Fruit fly (Drosophila melanogaster) whole organism, pupa: ENCODE data around the gene CtsF.
A peak's percentile ranks its signal among the peaks of the same experiment; 100 is the strongest.

Experiments used
- CG10348 ChIP-seq: fragments of 200-800 bp; sonication (Bioruptor generic); IDR thresholded peaks from 2 replicates; pipeline ENCODE4 v1.3.6; 2022; ENCODE audit warnings: missing biosample characterization, missing genetic modification characterization
- CG12605 ChIP-seq: fragments of 200-800 bp; sonication (Bioruptor generic); IDR thresholded peaks from 2 replicates; pipeline ENCODE4 v1.3.6; 2022; ENCODE audit warnings: missing biosample characterization, missing genetic modification characterization
- CG13204 ChIP-seq: fragments of 200-800 bp; sonication (Bioruptor generic); optimal IDR thresholded peaks from 2 replicates; lab custom pipeline; 2018; ENCODE audit warnings: missing biosample characterization, mild to moderate bottlenecking, missing genetic modification characterization, moderate library complexity
- CG14655 ChIP-seq: fragments of 200-800 bp; sonication (Bioruptor generic); optimal IDR thresholded peaks from 3 replicates; lab custom pipeline; 2017; ENCODE audit warnings: mild to moderate bottlenecking, missing biosample characterization, missing genetic modification reagents, missing genetic modification characterization
- CG15710 ChIP-seq: fragments of 200-800 bp; sonication (Bioruptor generic); optimal IDR thresholded peaks from 2 replicates; lab custom pipeline; 2018; ENCODE audit warnings: missing biosample characterization, mild to moderate bottlenecking, missing genetic modification characterization, moderate library complexity
- CG17806 ChIP-seq: fragments of 200-800 bp; sonication (Bioruptor generic); optimal IDR thresholded peaks from 2 replicates; lab custom pipeline; 2018; ENCODE audit warnings: missing biosample characterization, mild to moderate bottlenecking, missing genetic modification characterization, moderate library complexity
- CG32121 ChIP-seq: fragments of 200-800 bp; sonication (Bioruptor generic); IDR thresholded peaks from 2 replicates; pipeline ENCODE4 v1.3.6; 2022; ENCODE audit warnings: missing biosample characterization, missing genetic modification characterization
- CG34367 ChIP-seq: fragments of 200-800 bp; sonication (Bioruptor generic); optimal IDR thresholded peaks from 2 replicates; lab custom pipeline; 2018; ENCODE audit warnings: missing biosample characterization, mild to moderate bottlenecking, missing genetic modification characterization
- CG4496 ChIP-seq: fragments of 200-800 bp; sonication (Bioruptor generic); IDR thresholded peaks from 3 replicates; pipeline ENCODE4 v1.3.6; 2022; ENCODE audit warnings: missing biosample characterization, missing genetic modification characterization
- CG8159 ChIP-seq: fragments of 200-800 bp; sonication (Bioruptor generic); optimal IDR thresholded peaks from 3 replicates; lab custom pipeline; 2018; ENCODE audit warnings: missing biosample characterization, mild to moderate bottlenecking, missing genetic modification characterization, moderate library complexity
- CG8301 ChIP-seq: fragments of 200-800 bp; sonication (Bioruptor generic); optimal IDR thresholded peaks from 2 replicates; lab custom pipeline; 2018; ENCODE audit warnings: missing biosample characterization, mild to moderate bottlenecking, missing genetic modification characterization
- CG9948 ChIP-seq: fragments of 200-800 bp; sonication (Bioruptor generic); optimal IDR thresholded peaks from 2 replicates; lab custom pipeline; 2018; ENCODE audit warnings: missing biosample characterization, mild to moderate bottlenecking, missing genetic modification characterization, moderate library complexity
- D1 ChIP-seq: fragments of 200-800 bp; sonication (Bioruptor generic); optimal IDR thresholded peaks from 2 replicates; lab custom pipeline; 2018; ENCODE audit warnings: missing biosample characterization, mild to moderate bottlenecking, missing genetic modification characterization, moderate library complexity
- EcR ChIP-seq: fragments of 200-800 bp; sonication (Bioruptor generic); optimal IDR thresholded peaks from 3 replicates; lab custom pipeline; 2019; ENCODE audit warnings: missing biosample characterization, missing genetic modification characterization, mild to moderate bottlenecking, moderate library complexity, missing genetic modification reagents
- Ets98B ChIP-seq: fragments of 200-800 bp; sonication (Bioruptor generic); IDR thresholded peaks from 2 replicates; pipeline ENCODE4 v1.3.6; 2022; ENCODE audit warnings: missing biosample characterization, missing genetic modification characterization
- Pif1A ChIP-seq: fragments of 200-800 bp; sonication (Bioruptor generic); optimal IDR thresholded peaks from 3 replicates; lab custom pipeline; 2016; ENCODE audit warnings: missing biosample characterization, missing genetic modification characterization
- Pif1B ChIP-seq: fragments of 200-800 bp; sonication (Bioruptor generic); optimal IDR thresholded peaks from 3 replicates; lab custom pipeline; 2016; ENCODE audit warnings: missing biosample characterization, missing genetic modification characterization
- Snoo ChIP-seq: fragments of 200-800 bp; sonication (Bioruptor generic); optimal IDR thresholded peaks from 3 replicates; lab custom pipeline; 2017; ENCODE audit warnings: missing biosample characterization, mild to moderate bottlenecking, missing genetic modification characterization, inconsistent platforms
- fd96Ca ChIP-seq: fragments of 200-800 bp; sonication (Bioruptor generic); IDR thresholded peaks from 3 replicates; pipeline ENCODE4 v1.3.6; 2022; ENCODE audit warnings: missing biosample characterization, missing genetic modification characterization
- gl ChIP-seq: fragments of 200-800 bp; sonication (Bioruptor generic); optimal IDR thresholded peaks from 2 replicates; lab custom pipeline; 2018; ENCODE audit warnings: missing biosample characterization, mild to moderate bottlenecking, missing genetic modification characterization
- rn ChIP-seq: fragments of 200-800 bp; sonication (Bioruptor generic); IDR thresholded peaks from 2 replicates; pipeline ENCODE4 v1.3.6; 2022; ENCODE audit warnings: missing biosample characterization, missing genetic modification characterization

The CtsF gene

DNA sequence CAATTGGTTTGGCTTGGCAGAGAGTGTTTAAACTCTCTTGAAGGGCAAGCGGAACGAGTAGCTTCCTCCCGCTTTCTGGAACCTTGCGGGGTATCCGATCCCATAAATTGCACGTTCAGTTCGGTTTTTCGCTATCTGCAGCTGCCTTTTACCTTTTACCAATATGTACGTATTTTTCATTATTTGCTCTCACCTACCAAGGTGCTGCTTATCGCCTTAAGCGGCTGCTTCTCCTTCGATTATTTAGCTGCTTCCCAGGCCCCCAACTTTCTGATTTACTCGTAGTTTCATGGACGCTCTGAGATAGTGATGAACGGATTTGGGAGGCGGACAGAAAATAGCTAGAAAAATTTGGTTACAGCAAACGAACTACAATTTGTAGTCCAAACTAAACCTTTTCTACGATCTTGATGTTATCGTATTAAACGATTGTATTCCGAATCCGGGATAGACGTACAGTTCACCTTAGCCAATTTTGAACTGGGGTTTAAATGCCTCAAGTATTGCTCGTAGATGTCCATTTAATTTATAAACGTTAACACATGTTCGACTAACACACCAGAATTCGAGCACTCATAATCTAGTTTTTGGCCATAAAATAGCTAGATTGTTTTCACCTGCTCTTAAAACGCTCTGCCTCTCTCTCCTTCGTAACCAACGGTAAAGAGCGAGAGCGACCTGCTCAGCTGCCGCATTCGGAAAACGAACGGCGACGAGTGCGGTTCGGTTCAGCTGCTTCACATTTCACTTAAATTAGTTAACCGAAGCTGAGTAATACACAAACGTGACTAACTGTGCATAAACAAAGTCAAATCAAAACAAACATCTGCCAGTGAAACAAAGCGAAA, 12.9 kb upstream of the CtsF start:
- TF ChIP-seq CG14655 (GFP tag; lab: Kevin White, UChicago) (peak; percentile 64), CG4496 (peak; percentile 44; the same call in 1 of the 3 replicates), Ets98B (GFP tag; lab: Robert Waterston, UW) (no peak; the same call in 1 of the 2 replicates), CG34367 (tag; lab: Kevin White, UChicago) (peak; percentile 50), CG15710 (tag; lab: Kevin White, UChicago) (peak; percentile 53), CG17806 (peak; percentile 33), CG12605 (GFP tag; lab: Robert Waterston, UW) (peak; percentile 26; the same call in 1 of the 2 replicates), Pif1A (GFP tag; lab: Kevin White, UChicago) (peak; percentile 29), CG32121 (no peak), gl (tag; lab: Kevin White, UChicago) (peak; percentile 38), Pif1B (GFP tag; lab: Kevin White, UChicago) (peak; percentile 52), CG9948 (tag; lab: Kevin White, UChicago) (peak; percentile 44), CG8301 (tag; lab: Kevin White, UChicago) (peak; percentile 53), CG8159 (tag; lab: Kevin White, UChicago) (peak; percentile 70), CG13204 (GFP tag; lab: Kevin White, UChicago) (no peak), Snoo (peak; percentile 54)

dm6 chr3R:5263311-5264250, 12.0 kb upstream of the CtsF start:
- TF ChIP-seq CG13204 (GFP tag; lab: Kevin White, UChicago) (peak; percentile 44), CG32121 (0 out of 2 replicates have a peak, but pooled peaks have one; percentile 57), D1 (tag; lab: Kevin White, UChicago) (peak; percentile 49), Pif1B (GFP tag; lab: Kevin White, UChicago) (peak; percentile 61), CG4496 (0 out of 3 replicates have a peak, but pooled peaks have one; percentile 12), CG17806 (peak; percentile 62), Ets98B (GFP tag; lab: Robert Waterston, UW) (no peak), CG14655 (GFP tag; lab: Kevin White, UChicago) (peak; percentile 65), fd96Ca (GFP tag; lab: Robert Waterston, UW) (0 out of 3 replicates have a peak, but pooled peaks have one; percentile 44), CG8159 (tag; lab: Kevin White, UChicago) (peak; percentile 81), Pif1A (GFP tag; lab: Kevin White, UChicago) (peak; percentile 56), CG10348 (no peak), Snoo (peak; percentile 36), gl (tag; lab: Kevin White, UChicago) (no peak), rn (no peak), CG9948 (tag; lab: Kevin White, UChicago) (peak; percentile 77), CG12605 (GFP tag; lab: Robert Waterston, UW) (no peak), EcR (GFP tag; lab: Kevin White, UChicago) (peak; percentile 94), CG34367 (tag; lab: Kevin White, UChicago) (peak; percentile 37), CG15710 (tag; lab: Kevin White, UChicago) (peak; percentile 77), CG8301 (tag; lab: Kevin White, UChicago) (peak; percentile 28)

dm6 chr3R:5262592-5262991, 11.0 kb upstream of the CtsF start, which contains the start of gene Tim17a2:
Tim17a2 (minus strand) TSS chr3R:5262692.
- TF ChIP-seq Pif1A (GFP tag; lab: Kevin White, UChicago) (no peak), CG4496 (no peak), CG8159 (tag; lab: Kevin White, UChicago) (no peak), CG13204 (GFP tag; lab: Kevin White, UChicago) (no peak), CG8301 (tag; lab: Kevin White, UChicago) (no peak), CG9948 (tag; lab: Kevin White, UChicago) (no peak), CG34367 (tag; lab: Kevin White, UChicago) (no peak), CG15710 (tag; lab: Kevin White, UChicago) (no peak), EcR (GFP tag; lab: Kevin White, UChicago) (no peak), CG14655 (GFP tag; lab: Kevin White, UChicago) (no peak), CG10348 (no peak)

DNA sequence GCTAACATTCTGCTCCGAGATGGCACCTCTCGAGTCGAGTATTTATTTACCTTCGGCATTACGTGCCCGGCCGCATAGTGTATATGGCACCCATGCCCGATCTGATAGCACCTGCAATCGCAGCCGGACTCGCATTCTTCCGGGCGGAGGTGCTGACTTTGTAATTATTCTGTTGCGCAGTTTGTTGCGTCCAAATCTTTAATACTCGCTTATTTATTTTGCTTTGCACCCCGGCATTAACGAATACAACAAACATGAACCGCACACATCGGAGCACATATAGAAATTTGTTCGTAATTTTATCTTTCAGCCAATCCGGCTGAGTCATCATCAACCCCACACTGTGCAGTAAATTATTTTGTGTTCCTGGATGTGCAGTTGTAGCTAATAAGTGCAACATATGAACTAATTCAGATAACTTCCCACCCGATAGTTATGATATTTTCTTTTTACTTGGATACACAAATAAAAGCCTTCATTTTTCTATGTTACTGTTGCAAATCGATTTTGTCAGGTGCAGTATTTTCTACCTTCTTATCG, 10.5 kb upstream of the CtsF start:
- TF ChIP-seq Pif1B (GFP tag; lab: Kevin White, UChicago) (no peak), CG15710 (tag; lab: Kevin White, UChicago) (no peak), CG34367 (tag; lab: Kevin White, UChicago) (no peak), gl (tag; lab: Kevin White, UChicago) (no peak), CG12605 (GFP tag; lab: Robert Waterston, UW) (no peak), CG10348 (no peak), Snoo (no peak), fd96Ca (GFP tag; lab: Robert Waterston, UW) (no peak), CG8159 (tag; lab: Kevin White, UChicago) (no peak), CG14655 (GFP tag; lab: Kevin White, UChicago) (no peak), CG32121 (no peak)
